Fruit fly (Drosophila melanogaster) whole organism, embryonic: ENCODE measurements around the gene CG7601.

Experiments
- Adf1 ChIP-seq: fragments of 200-800 bp; sonication (Bioruptor generic); IDR thresholded peaks from 2 replicates; pipeline ENCODE4 v1.3.6; 2022; ENCODE audit warnings: missing biosample characterization, missing genetic modification characterization
- Bdp1 ChIP-seq: fragments of 200-800 bp; sonication (Bioruptor generic); optimal IDR thresholded peaks from 3 replicates; lab custom pipeline; 2016; ENCODE audit warnings: missing biosample characterization, missing genetic modification characterization
- Blimp-1 ChIP-seq: fragments of 200-800 bp; sonication (Bioruptor generic); optimal IDR thresholded peaks from 3 replicates; lab custom pipeline; 2018; ENCODE audit warnings: missing biosample characterization, missing genetic modification characterization, mild to moderate bottlenecking, moderate library complexity, missing genetic modification reagents
- Bteb2 ChIP-seq: fragments of 200-800 bp; sonication (Bioruptor generic); optimal IDR thresholded peaks from 2 replicates; lab custom pipeline; 2016; ENCODE audit warnings: missing biosample characterization, missing genetic modification characterization
- CG11085 ChIP-seq: fragments of 200-800 bp; sonication (Bioruptor generic); IDR thresholded peaks from 2 replicates; pipeline ENCODE4 v1.3.6; 2022; ENCODE audit warnings: missing biosample characterization, missing genetic modification characterization
- CG11456 ChIP-seq: fragments of 200-800 bp; sonication (Bioruptor generic); IDR thresholded peaks from 3 replicates; pipeline ENCODE4 v1.3.6; 2022; ENCODE audit warnings: missing biosample characterization, missing genetic modification characterization
- CG11560 ChIP-seq: fragments of 200-800 bp; sonication (Bioruptor generic); IDR thresholded peaks from 3 replicates; pipeline ENCODE4 v1.3.6; 2022; ENCODE audit warnings: missing biosample characterization, missing genetic modification characterization
- CG12104 ChIP-seq: fragments of 200-800 bp; sonication (Bioruptor generic); optimal IDR thresholded peaks from 3 replicates; lab custom pipeline; 2016; ENCODE audit warnings: missing biosample characterization, missing genetic modification characterization
- CG12744 ChIP-seq: fragments of 200-800 bp; sonication (Bioruptor generic); optimal IDR thresholded peaks from 2 replicates; lab custom pipeline; 2016; ENCODE audit warnings: missing biosample characterization, missing genetic modification characterization
- CG14441 ChIP-seq: fragments of 200-800 bp; sonication (Bioruptor generic); IDR thresholded peaks from 2 replicates; pipeline ENCODE4 v1.3.6; 2022; ENCODE audit warnings: missing biosample characterization, missing genetic modification characterization
- CG1647 ChIP-seq: fragments of 200-800 bp; sonication (Bioruptor generic); optimal IDR thresholded peaks from 3 replicates; lab custom pipeline; 2016; ENCODE audit warnings: missing biosample characterization, missing genetic modification characterization
- CG16779 ChIP-seq: fragments of 200-800 bp; sonication (Bioruptor generic); IDR thresholded peaks from 2 replicates; pipeline ENCODE4 v1.3.6; 2022; ENCODE audit warnings: missing biosample characterization, missing genetic modification characterization
- CG17359 ChIP-seq: fragments of 200-800 bp; sonication (Bioruptor generic); optimal IDR thresholded peaks from 3 replicates; lab custom pipeline; 2018; ENCODE audit warnings: missing biosample characterization, mild to moderate bottlenecking, missing genetic modification characterization, moderate library complexity
- CG1792 ChIP-seq: fragments of 200-800 bp; sonication (Bioruptor generic); optimal IDR thresholded peaks from 2 replicates; lab custom pipeline; 2016; ENCODE audit warnings: missing biosample characterization, missing genetic modification characterization
- CG2202 ChIP-seq: fragments of 200-800 bp; sonication (Bioruptor generic); optimal IDR thresholded peaks from 2 replicates; lab custom pipeline; 2018; ENCODE audit warnings: missing biosample characterization, mild to moderate bottlenecking, missing genetic modification characterization
- CG2712 ChIP-seq: fragments of 200-800 bp; optimal IDR thresholded peaks from 3 replicates; lab custom pipeline; 2019; ENCODE audit warnings: missing biosample characterization, mild to moderate bottlenecking, missing genetic modification characterization, moderate library complexity
- CG4424 ChIP-seq: fragments of 200-800 bp; sonication (Bioruptor generic); optimal IDR thresholded peaks from 3 replicates; lab custom pipeline; 2016; ENCODE audit warnings: missing biosample characterization, missing genetic modification characterization
- CG6254 ChIP-seq: fragments of 200-800 bp; sonication (Bioruptor generic); optimal IDR thresholded peaks from 3 replicates; lab custom pipeline; 2017; ENCODE audit warnings: mild to moderate bottlenecking, missing biosample characterization, missing genetic modification reagents, missing genetic modification characterization
- CG6689 ChIP-seq: fragments of 200-800 bp; sonication (Bioruptor generic); IDR thresholded peaks from 2 replicates; pipeline ENCODE4 v1.3.6; 2022; ENCODE audit warnings: missing biosample characterization, missing genetic modification characterization
- CG6813 ChIP-seq: fragments of 200-800 bp; sonication (Bioruptor generic); optimal IDR thresholded peaks from 2 replicates; lab custom pipeline; 2017; ENCODE audit warnings: missing biosample characterization, missing genetic modification characterization, mild to moderate bottlenecking, moderate library complexity, missing genetic modification reagents
- CG9876 ChIP-seq: fragments of 200-800 bp; sonication (Bioruptor generic); optimal IDR thresholded peaks from 2 replicates; lab custom pipeline; 2016; ENCODE audit warnings: missing biosample characterization, missing genetic modification characterization
- D ChIP-seq, 2 experiments: fragments of 200-800 bp in 1 of 2; fragments of >200 bp in 1 of 2; sonication (Bioruptor generic) in 1 of 2; optimal IDR thresholded peaks; 2 replicates in 1 of 2; 3 replicates in 1 of 2; lab custom pipeline; 2017; ENCODE audit warnings: mild to moderate bottlenecking in 1 of 2, missing biosample characterization in 1 of 2, missing genetic modification characterization in 1 of 2, missing genetic modification reagents in 1 of 2
- Dad ChIP-seq: fragments of 200-800 bp; sonication (Bioruptor generic); optimal IDR thresholded peaks from 3 replicates; lab custom pipeline; 2016; ENCODE audit warnings: missing biosample characterization, missing genetic modification characterization
- Deaf1 ChIP-seq: fragments of 200-800 bp; optimal IDR thresholded peaks from 3 replicates; lab custom pipeline; 2019; ENCODE audit warnings: missing biosample characterization, mild to moderate bottlenecking, missing genetic modification characterization, moderate library complexity
- Dip3 ChIP-seq: fragments of 200-800 bp; sonication (Bioruptor generic); optimal IDR thresholded peaks from 3 replicates; lab custom pipeline; 2016; ENCODE audit warnings: missing biosample characterization, missing genetic modification characterization
- Doc2 ChIP-seq: fragments of 200-800 bp; sonication (Bioruptor generic); IDR thresholded peaks from 2 replicates; pipeline ENCODE4 v1.3.6; 2022; ENCODE audit warnings: missing biosample characterization, missing genetic modification characterization
- E2f1 ChIP-seq: fragments of 200-800 bp; sonication (Bioruptor generic); IDR thresholded peaks from 2 replicates; pipeline ENCODE4 v1.3.6; 2022; ENCODE audit warnings: missing biosample characterization, missing genetic modification characterization
- Ets65A ChIP-seq: fragments of 200-800 bp; sonication (Bioruptor generic); peaks from one replicate; lab custom pipeline; 2016; ENCODE audit warnings: missing biosample characterization, missing genetic modification characterization
- Ets97D ChIP-seq: fragments of 200-800 bp; sonication (Bioruptor generic); optimal IDR thresholded peaks from 3 replicates; lab custom pipeline; 2016; ENCODE audit warnings: missing biosample characterization, missing genetic modification characterization
- H15 ChIP-seq: fragments of 200-800 bp; sonication (Bioruptor generic); IDR thresholded peaks from 3 replicates; pipeline ENCODE4 v1.3.6; 2022; ENCODE audit warnings: missing biosample characterization, missing genetic modification characterization
- Hr78 ChIP-seq, 2 experiments: fragments of 200-800 bp in 1 of 2; fragments of >200 bp in 1 of 2; sonication (Bioruptor generic) in 1 of 2; optimal IDR thresholded peaks; 2 replicates each; lab custom pipeline; 2017 to 2019; ENCODE audit warnings: missing biosample characterization in 2 of 2, missing genetic modification characterization in 2 of 2, mild to moderate bottlenecking in 1 of 2, moderate library complexity in 1 of 2
- Med ChIP-seq: fragments of 200-800 bp; sonication (Bioruptor generic); peaks from one replicate; lab custom pipeline; 2016; ENCODE audit warnings: missing biosample characterization, missing genetic modification characterization, mild to moderate bottlenecking, inconsistent platforms, moderate library complexity
- NfI ChIP-seq: fragments of 200-800 bp; sonication (Bioruptor generic); optimal IDR thresholded peaks from 3 replicates; lab custom pipeline; 2018; ENCODE audit warnings: missing biosample characterization, mild to moderate bottlenecking, missing genetic modification characterization, moderate library complexity
- Ptx1 ChIP-seq: fragments of 200-800 bp; sonication (Bioruptor generic); IDR thresholded peaks from 2 replicates; pipeline ENCODE4 v1.3.6; 2022; ENCODE audit warnings: missing biosample characterization, missing genetic modification characterization
- ara ChIP-seq: fragments of 200-800 bp; sonication (Bioruptor generic); IDR thresholded peaks from 2 replicates; pipeline ENCODE4 v1.3.6; 2022; ENCODE audit warnings: missing biosample characterization, missing genetic modification characterization
- chinmo ChIP-seq: fragments of 200-800 bp; sonication (Bioruptor generic); IDR thresholded peaks from 4 replicates; pipeline ENCODE4 v1.3.6; 2022; ENCODE audit warnings: missing biosample characterization, missing genetic modification characterization; ENCODE audit not compliant: partially characterized antibody
- chn ChIP-seq: fragments of 200-800 bp; sonication (Bioruptor generic); optimal IDR thresholded peaks from 2 replicates; lab custom pipeline; 2016; ENCODE audit warnings: missing biosample characterization, missing genetic modification characterization
- crc ChIP-seq: fragments of 200-800 bp; sonication (Bioruptor generic); optimal IDR thresholded peaks from 2 replicates; lab custom pipeline; 2016; ENCODE audit warnings: missing biosample characterization, missing genetic modification characterization
- fd102C ChIP-seq: fragments of 200-800 bp; sonication (Bioruptor generic); optimal IDR thresholded peaks from 2 replicates; lab custom pipeline; 2018; ENCODE audit warnings: missing biosample characterization, mild to moderate bottlenecking, missing genetic modification characterization, moderate library complexity
- gce ChIP-seq: fragments of 200-800 bp; sonication (Bioruptor generic); IDR thresholded peaks from 3 replicates; pipeline ENCODE4 v1.3.6; 2022; ENCODE audit warnings: missing biosample characterization, missing genetic modification characterization
- ind ChIP-seq: fragments of 200-800 bp; sonication (Bioruptor generic); optimal IDR thresholded peaks from 3 replicates; lab custom pipeline; 2016; ENCODE audit warnings: missing biosample characterization, missing genetic modification characterization
- p53 ChIP-seq: fragments of 200-800 bp; sonication (Bioruptor generic); optimal IDR thresholded peaks from 2 replicates; lab custom pipeline; 2016; ENCODE audit warnings: missing biosample characterization, missing genetic modification characterization
- sc ChIP-seq, 3 experiments: fragments of >200 bp in 2 of 3; fragments of 200-800 bp in 1 of 3; sonication (Bioruptor generic) in 1 of 3; optimal IDR thresholded peaks; 2 replicates in 2 of 3; 3 replicates in 1 of 3; lab custom pipeline; 2017; ENCODE audit warnings: mild to moderate bottlenecking in 1 of 3, missing biosample characterization in 1 of 3, missing genetic modification characterization in 1 of 3, missing genetic modification reagents in 1 of 3
- seq ChIP-seq: fragments of 200-800 bp; sonication (Bioruptor generic); IDR thresholded peaks from 2 replicates; pipeline ENCODE4 v1.3.6; 2022; ENCODE audit warnings: missing biosample characterization, missing genetic modification characterization
- slp2 ChIP-seq: fragments of 200-800 bp; sonication (Bioruptor generic); optimal IDR thresholded peaks from 2 replicates; lab custom pipeline; 2016; ENCODE audit warnings: missing biosample characterization, missing genetic modification characterization
- tin ChIP-seq: fragments of 200-800 bp; sonication (Bioruptor generic); optimal IDR thresholded peaks from 3 replicates; lab custom pipeline; 2016; ENCODE audit warnings: missing biosample characterization, missing genetic modification characterization
- tio ChIP-seq: fragments of 200-800 bp; sonication (Bioruptor generic); optimal IDR thresholded peaks from 2 replicates; lab custom pipeline; 2017; ENCODE audit warnings: missing biosample characterization, missing genetic modification characterization, inconsistent platforms
- trh ChIP-seq: fragments of 200-800 bp; sonication (Bioruptor generic); optimal IDR thresholded peaks from 2 replicates; lab custom pipeline; 2016; ENCODE audit warnings: missing biosample characterization, missing genetic modification characterization
- twi ChIP-seq: fragments of 200-800 bp; optimal IDR thresholded peaks from 2 replicates; lab custom pipeline; 2019; ENCODE audit warnings: missing biosample characterization, mild to moderate bottlenecking, missing genetic modification characterization, moderate library complexity
- unc-4 ChIP-seq: fragments of 200-800 bp; sonication (Bioruptor generic); IDR thresholded peaks from 2 replicates; pipeline ENCODE4 v1.3.6; 2022; ENCODE audit warnings: missing biosample characterization, missing genetic modification characterization; ENCODE audit not compliant: partially characterized antibody
- vfl ChIP-seq: fragments of 200-800 bp; sonication (Bioruptor generic); optimal IDR thresholded peaks from 2 replicates; lab custom pipeline; 2016; ENCODE audit warnings: missing biosample characterization, missing genetic modification characterization
- yki ChIP-seq: fragments of >200 bp; optimal IDR thresholded peaks from 3 replicates; lab custom pipeline; 2018

Gene CG7601

DNA sequence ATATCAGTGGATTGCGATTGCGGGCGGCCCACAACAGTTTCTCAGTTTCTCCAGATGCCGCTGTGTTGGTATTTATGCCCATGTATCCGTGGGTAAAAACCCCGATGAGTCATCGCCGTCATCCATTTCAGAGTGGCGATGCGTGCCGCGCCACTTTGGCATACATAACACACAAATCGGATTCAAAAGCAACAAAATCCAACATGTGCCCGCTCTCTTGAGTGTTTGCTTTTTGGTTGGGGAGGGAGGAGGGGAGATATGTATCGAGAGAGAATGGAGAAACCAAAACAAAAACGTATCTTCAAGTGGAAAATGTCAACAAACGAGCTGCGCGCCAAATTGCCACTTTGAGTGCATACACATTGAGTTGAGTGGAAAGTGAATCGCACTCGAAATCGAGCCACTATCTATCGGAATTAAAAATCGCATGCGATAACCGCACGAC is 35.1 kb upstream of the CG7601 start (continued):
- no peak for TF ChIP-seq vfl (GFP tag; lab: Kevin White, UChicago)
- TF ChIP-seq tin (GFP tag; lab: Kevin White, UChicago): no peak
- TF ChIP-seq chn: no peak
- peak; percentile 69 for TF ChIP-seq Med (GFP tag; lab: Kevin White, UChicago)
- TF ChIP-seq unc-4: peak; percentile 30; the same call in 1 of the 2 replicates
- no peak for TF ChIP-seq Doc2 (GFP tag; lab: Robert Waterston, UW)
- TF ChIP-seq Ets65A (GFP tag; lab: Kevin White, UChicago): no peak
- peak; percentile 32; the same call in 1 of the 2 replicates for TF ChIP-seq Adf1 (GFP tag; lab: Robert Waterston, UW)
- peak; percentile 99 for TF ChIP-seq chinmo (GFP tag; lab: Robert Waterston, UW)
- TF ChIP-seq ind: no peak
- no peak for TF ChIP-seq NfI
- TF ChIP-seq slp2: no peak
- peak; percentile 13 for TF ChIP-seq CG2202 (tag; lab: Kevin White, UChicago)
- no peak for TF ChIP-seq CG11456 (GFP tag; lab: Robert Waterston, UW)
- TF ChIP-seq Ets97D: no peak
- TF ChIP-seq p53 (GFP tag; lab: Kevin White, UChicago): no peak
- no peak for TF ChIP-seq Hr78 (GFP tag; optimal IDR thresholded peaks at IDR 0.05; lab: Kevin White, UChicago)
- no peak for TF ChIP-seq ara (GFP tag; lab: Robert Waterston, UW)
- no peak for TF ChIP-seq fd102C (GFP tag; lab: Kevin White, UChicago)
- no peak for TF ChIP-seq Dip3
- TF ChIP-seq twi (tag; lab: Kevin White, UChicago): peak; percentile 80
- no peak for TF ChIP-seq CG14441 (GFP tag; lab: Robert Waterston, UW)
- TF ChIP-seq CG9876 (GFP tag; lab: Kevin White, UChicago): no peak
- no peak for TF ChIP-seq seq (GFP tag; lab: Robert Waterston, UW)
- no peak for TF ChIP-seq CG17359 (tag; lab: Kevin White, UChicago)
- no peak for TF ChIP-seq Bteb2 (GFP tag; lab: Kevin White, UChicago)
- no peak for TF ChIP-seq CG1792
- no peak for TF ChIP-seq CG6689 (GFP tag; lab: Robert Waterston, UW)
- TF ChIP-seq Dad (GFP tag; lab: Kevin White, UChicago): no peak
- TF ChIP-seq E2f1: peak; percentile 46; the same call in 1 of the 2 replicates
- no peak for TF ChIP-seq yki
- no peak for TF ChIP-seq CG11085 (GFP tag; lab: Robert Waterston, UW)
- TF ChIP-seq CG6813: peak; percentile 53
- no peak for TF ChIP-seq crc (GFP tag; lab: Kevin White, UChicago)
- TF ChIP-seq Ptx1 (GFP tag; lab: Robert Waterston, UW): no peak
- no peak for TF ChIP-seq CG11560 (tag; lab: Robert Waterston, UW)
- TF ChIP-seq H15 (GFP tag; lab: Robert Waterston, UW): no peak
- TF ChIP-seq sc (optimal IDR thresholded peaks at IDR 0.05; lab: Kevin White, UChicago): no peak
- no peak for TF ChIP-seq sc (GFP tag; optimal IDR thresholded peaks at IDR 0.05; lab: Kevin White, UChicago)
- no peak for TF ChIP-seq CG1647 (GFP tag; lab: Kevin White, UChicago)
- no peak for TF ChIP-seq CG6254 (GFP tag; lab: Kevin White, UChicago)
- no peak for TF ChIP-seq tio (GFP tag; lab: Kevin White, UChicago)
- TF ChIP-seq CG16779 (GFP tag; lab: Robert Waterston, UW): no peak
- no peak for TF ChIP-seq CG12744 (GFP tag; lab: Kevin White, UChicago)
- TF ChIP-seq CG2712: no peak
- no peak for TF ChIP-seq D (optimal IDR thresholded peaks at IDR 0.05; lab: Kevin White, UChicago)
- TF ChIP-seq D (GFP tag; optimal IDR thresholded peaks at IDR 0.05; lab: Kevin White, UChicago): no peak
- TF ChIP-seq trh (GFP tag; lab: Kevin White, UChicago): no peak
- 0 out of 3 replicates have a peak, but pooled peaks have one; percentile 38 for TF ChIP-seq gce (GFP tag; lab: Robert Waterston, UW)
- TF ChIP-seq Blimp-1 (GFP tag; lab: Kevin White, UChicago): no peak
- TF ChIP-seq CG12104 (GFP tag; lab: Kevin White, UChicago): no peak
- no peak for TF ChIP-seq CG4424 (GFP tag; lab: Kevin White, UChicago)
- TF ChIP-seq Deaf1 (tag; lab: Kevin White, UChicago): peak; percentile 59
- no peak for TF ChIP-seq Bdp1 (GFP tag; lab: Kevin White, UChicago)
